Worm (Caenorhabditis elegans) whole organism, early embryonic: ENCODE data around the gene F53G2.12.

Experiments used
- B0310.2 ChIP-seq: sonication (generic microtip); optimal IDR thresholded peaks from 2 replicates; lab custom pipeline; 2016; ENCODE audit warnings: mild to moderate bottlenecking, missing genetic modification characterization, missing compliant biosample characterization
- aly-1 ChIP-seq: sonication (generic microtip); optimal IDR thresholded peaks from 2 replicates; lab custom pipeline; 2016; ENCODE audit warnings: missing genetic modification characterization, missing compliant biosample characterization
- ama-1 ChIP-seq: fragments of 150-350 bp; optimal IDR thresholded peaks from 2 replicates; lab custom pipeline; 2014
- ceh-36 ChIP-seq: sonication (generic microtip); optimal IDR thresholded peaks from 2 replicates; lab custom pipeline; 2016; ENCODE audit warnings: missing genetic modification characterization, inconsistent platforms, missing compliant biosample characterization
- ets-7 ChIP-seq: sonication (generic microtip); optimal IDR thresholded peaks from 2 replicates; lab custom pipeline; 2016; ENCODE audit warnings: missing genotype, missing genetic modification characterization, missing compliant biosample characterization
- flt-1 ChIP-seq: fragments of 200-800 bp; sonication (Bioruptor generic); IDR thresholded peaks from 2 replicates; pipeline ENCODE4 v1.3.6; 2022; ENCODE audit warnings: missing genetic modification characterization, missing compliant biosample characterization
- hnd-1 ChIP-seq: sonication (generic microtip); optimal IDR thresholded peaks from 2 replicates; lab custom pipeline; 2016; ENCODE audit warnings: missing genetic modification characterization, missing compliant biosample characterization
- sea-1 ChIP-seq: fragments of 200-800 bp; sonication (Bioruptor generic); conservative IDR thresholded peaks from 2 replicates; pipeline ENCODE4 v1.3.6; 2022; ENCODE audit warnings: missing genetic modification characterization, missing compliant biosample characterization
- tra-4 ChIP-seq: sonication (generic microtip); optimal IDR thresholded peaks from 2 replicates; lab custom pipeline; 2017; ENCODE audit warnings: missing genetic modification characterization, missing compliant biosample characterization

ce11 chrII:2483507-2483906 lies 4.6 kb upstream of the F53G2.12 start, which contains the start of gene F53G2.13:
- TF ChIP-seq ama-1 (lab: Kevin White, UChicago) (no peak), ceh-36 (tag; lab: Kevin White, UChicago) (no peak), ets-7 (tag; lab: Kevin White, UChicago) (no peak), aly-1 (no peak), B0310.2 (tag; lab: Kevin White, UChicago) (no peak), tra-4 (tag; lab: Kevin White, UChicago) (no peak), hnd-1 (tag; lab: Kevin White, UChicago) (no peak), sea-1 (GFP tag; lab: Robert Waterston, UW) (no peak), flt-1 (GFP tag; lab: Robert Waterston, UW) (no peak)
